Worm (Caenorhabditis elegans): ENCODE results near the gene cah-5.

ce11 chrX:7033716-7034270 lies 14.0 kb downstream of the cah-5 start:
- TF ChIP-seq alr-1 (tag; optimal IDR thresholded peaks at IDR 0.05) (no peak), nhr-12 (tag; optimal IDR thresholded peaks at IDR 0.05) (no peak), sma-9 (GFP tag; optimal IDR thresholded peaks at IDR 0.05) (no peak), sma-9 (tag; optimal IDR thresholded peaks at IDR 0.05) (no peak), elt-3 (tag; optimal IDR thresholded peaks at IDR 0.05) (no peak), nhr-77 (tag; optimal IDR thresholded peaks at IDR 0.05) (no peak), unc-62 (GFP tag; optimal IDR thresholded peaks at IDR 0.05) (no peak), lsy-2 (tag; optimal IDR thresholded peaks at IDR 0.05) (no peak), egl-27 (tag; optimal IDR thresholded peaks at IDR 0.05) (no peak), elt-1 (tag; optimal IDR thresholded peaks at IDR 0.05) (no peak), nhr-21 (tag; optimal IDR thresholded peaks at IDR 0.05) (no peak)
